Worm (Caenorhabditis elegans) whole organism, dauer: ENCODE results near the gene srlf-30.

Experiments used
- unc-62 ChIP-seq: sonication (generic microtip); optimal IDR thresholded peaks from 2 replicates; lab custom pipeline; 2017; ENCODE audit warnings: missing biosample characterization, missing genetic modification reagents, missing genetic modification characterization

The srlf-30 gene

DNA sequence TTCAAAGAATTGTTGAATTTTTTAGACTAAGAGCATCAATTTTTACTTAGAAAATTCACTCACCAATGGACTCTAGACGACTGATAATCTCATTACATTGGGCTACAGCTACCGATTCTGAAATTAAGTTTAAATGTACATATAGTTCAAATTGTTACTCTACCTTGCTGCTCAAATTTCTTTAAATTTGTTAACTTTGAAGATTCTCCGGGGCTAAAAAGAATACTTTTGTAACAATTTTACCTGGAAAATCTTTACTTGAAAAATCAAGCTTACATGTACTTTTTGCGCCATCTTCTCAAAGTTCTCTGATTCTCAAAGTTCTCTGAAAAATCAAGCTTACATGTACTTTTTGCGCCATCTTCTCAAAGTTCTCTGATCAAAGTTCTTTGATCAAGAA, 20.6 kb upstream of the srlf-30 start, which contains the start of gene sdz-13:
TSS of gene sdz-13 (minus strand) at position 101 of the 400 bp plus-strand sequence.
- TF ChIP-seq unc-62, result no peak

DNA sequence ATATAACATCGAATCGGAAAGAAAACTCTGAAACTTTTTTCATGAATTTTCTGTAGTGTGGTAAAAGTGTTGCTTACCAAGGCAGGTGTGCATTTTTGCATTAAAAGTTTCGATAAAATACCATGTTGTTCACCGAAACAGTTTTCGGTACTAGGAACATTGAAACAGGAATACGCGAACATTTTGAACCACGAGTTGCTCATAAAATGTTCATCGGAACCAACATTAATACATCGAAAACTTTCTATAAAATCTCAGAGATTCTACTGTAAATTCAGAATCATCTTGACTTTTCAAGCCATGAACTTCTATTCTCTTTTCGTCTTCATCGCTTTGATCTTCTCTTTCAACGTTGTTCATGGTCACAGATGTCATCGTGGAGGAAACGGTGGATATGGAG, 19.9 kb upstream of the srlf-30 start, which contains the start of gene fipr-15:
TSS of gene fipr-15 (plus strand) at position 301 of the 400 bp plus-strand sequence.
- no peak for TF ChIP-seq unc-62

DNA sequence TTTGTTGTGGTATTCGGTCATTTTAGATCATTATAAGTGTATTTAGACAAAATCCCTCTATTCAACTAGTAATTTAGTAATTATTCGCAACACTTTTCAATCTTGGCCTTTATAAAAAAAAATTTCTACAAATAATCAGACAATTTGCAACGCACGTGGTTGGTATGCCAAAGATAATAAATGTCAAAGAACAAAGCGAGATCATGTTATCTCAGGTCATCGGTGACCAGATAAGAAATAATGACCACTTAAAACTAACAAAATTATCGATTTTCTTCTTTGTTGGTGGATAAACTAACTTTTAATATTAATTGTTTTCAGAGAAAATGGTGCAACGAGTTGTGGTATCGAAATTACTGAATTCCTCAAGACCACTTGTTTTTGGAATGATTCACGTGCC, 19.0 kb upstream of the srlf-30 start, which contains the start of gene F13E9.13:
TSS of gene F13E9.13 (plus strand) at position 317 of the 400 bp plus-strand sequence.
- no peak for TF ChIP-seq unc-62

DNA sequence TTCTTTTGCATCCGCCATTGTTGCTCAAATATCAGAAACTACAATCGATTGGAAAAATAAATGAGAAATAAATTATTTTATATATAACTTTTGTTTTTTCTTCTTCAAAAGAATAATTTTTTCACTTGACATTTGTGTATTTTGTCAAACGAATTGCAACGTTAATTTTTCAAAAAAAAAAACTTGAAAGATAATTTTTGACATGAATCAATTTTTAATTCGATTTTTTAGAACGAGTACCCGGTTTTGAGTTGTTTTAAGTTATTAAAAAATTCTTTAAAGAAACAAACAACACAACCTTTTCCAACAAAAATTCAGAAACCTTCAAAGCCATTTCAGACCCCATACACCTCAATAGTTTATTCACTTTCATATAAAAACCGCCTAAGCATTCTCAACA, 15.9 kb upstream of the srlf-30 start, which contains the start of gene F13E9.5:
TSS of gene F13E9.5 (minus strand) at position 101 of the 400 bp plus-strand sequence.
- no peak for TF ChIP-seq unc-62

DNA sequence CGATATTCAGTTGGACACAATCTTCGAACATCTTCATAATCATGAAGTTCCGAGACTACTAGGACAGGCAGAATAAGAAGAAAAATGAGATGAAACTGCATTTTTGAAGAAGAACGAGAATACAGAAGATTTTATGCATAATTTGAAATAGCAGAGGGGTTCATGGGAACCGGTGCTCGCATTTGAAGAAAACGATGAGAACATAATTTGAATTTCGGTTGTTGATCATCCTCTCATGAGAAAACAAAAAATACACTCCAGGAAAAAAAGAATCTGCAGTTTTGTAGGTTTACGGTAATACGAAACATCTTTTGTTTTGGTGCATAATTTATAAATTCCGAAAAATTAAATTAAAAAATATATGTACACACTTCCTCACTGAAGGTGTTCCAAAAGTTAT, 14.3 kb upstream of the srlf-30 start, which contains the start of gene srlf-11:
TSS of gene srlf-11 (minus strand) at position 101 of the 400 bp plus-strand sequence.
- no peak for TF ChIP-seq unc-62

DNA sequence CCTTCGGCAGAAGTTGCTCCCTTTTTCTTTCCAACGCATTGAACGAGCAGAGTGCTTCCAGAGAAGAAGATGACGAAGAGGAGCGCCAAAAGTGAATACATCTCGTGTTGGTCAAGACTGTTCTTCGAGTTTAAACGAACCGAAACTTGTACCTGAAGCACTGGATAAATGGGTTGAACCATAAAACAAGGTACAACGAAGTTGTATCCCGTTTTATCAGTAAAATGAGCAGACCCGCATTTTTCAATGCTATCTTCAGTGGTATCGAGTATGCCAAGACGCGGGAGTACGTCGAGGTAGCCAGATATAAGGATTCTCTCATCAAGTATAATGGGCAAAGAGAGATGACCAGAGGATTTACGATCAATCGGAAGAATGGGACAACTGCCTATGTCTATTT, 12.9 kb upstream of the srlf-30 start, which contains the start of gene F13E9.16:
TSS of gene F13E9.16 (minus strand) at position 101 of the 400 bp plus-strand sequence.
- no peak for TF ChIP-seq unc-62

DNA sequence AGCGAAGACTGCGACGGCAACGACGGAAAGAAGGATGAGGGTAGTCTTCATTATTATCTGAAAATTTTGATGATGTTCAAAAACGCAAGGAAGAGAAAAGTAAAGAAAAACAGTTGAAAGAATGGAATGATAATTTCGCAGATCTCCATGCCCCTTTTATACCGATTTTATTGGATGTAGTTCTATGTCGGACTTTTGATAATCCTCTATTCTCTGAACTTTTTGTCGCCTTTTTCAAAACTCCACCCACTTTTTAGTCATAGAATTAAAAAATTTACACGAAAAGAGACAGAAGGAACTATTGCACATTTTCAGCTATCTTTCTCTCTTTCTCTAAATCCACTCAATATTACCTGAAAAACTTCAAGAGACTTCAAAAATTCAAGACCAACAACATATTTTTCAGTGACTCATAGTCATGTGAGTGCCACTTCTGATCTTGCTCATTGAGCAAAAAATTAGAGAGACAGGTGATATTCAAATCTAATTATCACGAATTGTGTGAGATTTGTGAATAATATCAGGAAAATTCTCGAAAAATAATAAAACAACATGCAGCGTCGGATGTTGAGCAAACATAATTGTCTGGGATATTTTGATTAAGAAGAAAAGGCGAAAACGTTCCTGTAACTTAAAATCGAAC, 10.2 kb upstream of the srlf-30 start, which contains the start of gene F13E9.15:
TSS of gene F13E9.15 (minus strand) at position 51 of the 643 bp plus-strand sequence.
- no peak for TF ChIP-seq unc-62

DNA sequence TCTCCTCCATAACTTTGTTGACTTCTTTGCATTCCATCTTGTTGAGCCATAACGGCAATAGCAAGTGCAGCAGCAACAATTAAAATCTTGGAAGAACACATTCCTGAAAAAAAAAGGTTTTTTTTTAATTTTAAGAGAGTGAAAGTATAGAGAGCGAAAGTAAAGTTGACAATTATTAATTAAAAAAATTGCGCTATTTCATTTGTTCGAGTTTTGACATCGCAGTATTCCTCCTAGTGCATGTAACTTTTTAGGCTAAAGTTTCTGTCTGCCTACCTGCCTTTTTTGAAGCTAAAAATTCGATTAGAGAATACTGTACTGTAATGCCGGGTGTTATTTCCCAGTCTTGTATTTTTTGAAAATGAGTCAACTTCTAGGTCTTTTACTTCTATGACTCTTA, 8.2 kb upstream of the srlf-30 start, which contains the start of gene srlf-12:
TSS of gene srlf-12 (minus strand) at position 101 of the 400 bp plus-strand sequence.
- no peak for TF ChIP-seq unc-62

DNA sequence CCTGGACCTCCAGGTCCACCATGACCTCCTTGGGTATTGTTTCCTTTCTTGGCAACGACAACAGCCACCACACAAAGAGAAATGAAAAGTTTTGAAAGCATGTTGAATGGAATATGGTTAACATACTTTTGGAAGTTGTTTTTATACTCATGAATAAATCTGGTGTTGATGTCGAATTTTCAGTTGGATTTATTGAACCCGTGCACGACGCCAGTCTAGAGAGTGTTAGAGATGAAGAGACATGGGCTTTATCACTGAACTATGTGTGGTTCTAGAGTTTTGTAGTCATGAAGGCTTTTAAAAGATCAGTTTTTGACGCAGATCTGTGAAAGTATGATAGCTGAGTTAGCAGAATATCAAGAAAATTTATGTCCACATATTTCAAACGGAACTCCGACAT, 5.9 kb upstream of the srlf-30 start, which contains the start of gene srlf-14:
TSS of gene srlf-14 (minus strand) at position 101 of the 400 bp plus-strand sequence.
- no peak for TF ChIP-seq unc-62

DNA sequence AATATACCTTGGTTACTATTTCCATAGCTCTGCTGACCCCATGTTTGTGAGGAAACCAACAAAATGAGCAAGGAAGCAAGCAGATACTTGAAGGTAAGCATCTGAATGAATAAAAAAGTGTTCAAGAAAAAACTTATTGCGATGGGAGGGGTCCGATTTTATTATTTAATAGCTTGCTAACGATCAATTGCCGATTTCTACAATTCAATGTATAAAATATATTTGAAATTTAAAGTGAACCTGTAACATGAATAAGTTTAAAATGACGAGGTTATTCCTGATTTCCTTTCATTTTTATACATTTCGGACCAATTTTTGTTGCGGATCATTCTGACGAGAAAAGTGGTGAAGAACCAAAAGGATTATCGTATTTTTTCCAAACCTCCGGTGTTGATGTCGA, 3.7 kb upstream of the srlf-30 start, which contains the start of gene srlf-13:
TSS of gene srlf-13 (minus strand) at position 101 of the 400 bp plus-strand sequence.
- no peak for TF ChIP-seq unc-62

DNA sequence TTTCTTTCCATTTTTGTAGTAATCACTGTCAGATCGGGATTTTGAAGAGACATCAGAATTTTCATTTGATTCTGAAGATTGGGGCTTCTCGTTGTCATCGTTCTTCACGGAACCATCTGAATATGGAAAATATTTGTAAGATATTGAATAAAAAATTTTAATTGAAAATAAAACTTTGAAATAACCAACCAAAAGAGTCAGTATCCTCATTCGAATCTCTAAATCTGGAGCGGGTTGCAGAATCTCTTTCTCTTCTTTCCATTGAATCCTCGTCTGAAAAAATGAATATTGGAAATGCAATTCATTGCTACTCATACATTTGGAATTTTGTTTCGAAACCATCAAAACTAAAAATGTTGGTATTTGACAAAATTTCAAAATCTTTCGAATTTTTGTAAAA, 2.0 kb upstream of the srlf-30 start:
- no peak for TF ChIP-seq unc-62

DNA sequence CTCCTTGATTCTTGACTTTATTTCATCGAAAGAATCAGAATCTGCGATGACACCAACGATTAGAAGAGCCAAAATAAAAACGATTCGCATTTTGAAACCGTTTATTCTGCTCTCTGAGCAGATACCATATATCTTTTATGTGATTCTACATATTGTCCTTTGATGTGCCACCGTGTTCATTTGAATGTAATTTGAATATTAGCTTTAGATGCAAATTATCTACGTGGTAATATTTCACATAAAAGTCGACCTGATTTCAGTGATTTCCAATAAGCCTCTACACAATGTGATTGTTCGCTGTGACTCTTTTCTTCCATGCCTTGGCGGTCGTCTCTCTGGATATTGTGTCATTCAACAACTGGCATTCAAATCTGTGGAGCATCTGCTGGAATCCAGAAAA, 1.1 kb upstream of the srlf-30 start, which contains the start of the genes F13E9.9 and F13E9.19:
TSS of gene F13E9.9 (minus strand) at position 101 of the 400 bp plus-strand sequence.
TSS of gene F13E9.19 (plus strand) at position 316 of the 400 bp plus-strand sequence.
- no peak for TF ChIP-seq unc-62

DNA sequence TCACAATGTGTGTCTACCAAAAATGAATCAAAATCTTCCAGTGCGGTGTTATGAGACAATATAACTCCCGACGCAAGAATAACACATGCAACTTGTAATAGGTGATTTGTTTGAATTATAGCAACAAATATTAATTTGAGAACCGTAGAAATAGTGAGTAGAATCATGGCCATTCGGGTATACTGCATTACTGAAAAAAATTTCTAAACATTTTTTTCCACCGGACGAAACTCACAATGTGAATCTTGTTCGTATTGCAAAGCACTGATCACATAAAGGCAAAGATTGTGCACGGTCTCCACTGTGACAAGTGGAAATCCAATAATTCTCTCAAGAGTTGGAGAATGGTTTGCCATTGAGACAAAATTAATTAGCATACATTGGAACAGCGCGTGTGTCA, 2.3 kb downstream of the srlf-30 start:
- TF ChIP-seq unc-62, result no peak

DNA sequence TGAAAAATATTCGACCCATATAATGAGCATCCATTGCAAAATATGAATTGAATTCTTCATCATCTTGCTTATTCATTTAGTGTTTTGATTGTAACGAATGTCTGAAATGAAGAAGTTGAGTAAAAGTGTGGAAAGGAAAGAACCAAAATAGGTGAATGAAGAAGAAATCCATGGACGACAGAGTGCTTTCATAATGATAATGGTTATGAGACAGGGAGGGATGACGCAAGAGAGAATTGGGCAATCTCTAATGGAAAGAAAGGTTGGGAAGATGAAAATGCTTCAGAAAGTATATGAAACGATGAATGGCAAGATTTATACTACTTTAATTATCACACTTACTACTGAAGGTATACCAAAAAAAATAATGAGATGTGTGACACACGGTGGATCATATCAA, 4.1 kb downstream of the srlf-30 start, which contains the start of gene ZK596.3:
TSS of gene ZK596.3 (minus strand) at position 101 of the 400 bp plus-strand sequence.
- no peak for TF ChIP-seq unc-62

DNA sequence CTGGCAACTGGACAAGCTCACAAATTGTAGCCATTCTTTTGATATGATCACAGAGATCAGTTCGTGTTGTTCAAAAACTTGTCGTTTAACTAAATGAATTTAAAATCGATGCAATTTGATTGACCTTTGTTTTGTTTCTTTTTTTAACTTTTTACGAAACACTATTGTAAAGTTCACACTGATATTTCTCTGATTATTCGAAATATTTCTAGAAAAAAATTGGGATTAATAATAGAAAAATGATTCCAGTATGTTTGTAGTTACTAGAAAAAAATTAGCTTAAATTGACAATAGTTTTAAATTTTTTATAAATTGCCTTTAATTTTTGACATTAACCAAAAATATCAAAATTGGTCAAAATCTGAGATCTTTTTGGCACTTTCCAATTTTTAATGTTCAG, 9.0 kb downstream of the srlf-30 start, which contains the start of gene ZK596.2:
TSS of gene ZK596.2 (minus strand) at position 101 of the 400 bp plus-strand sequence.
- TF ChIP-seq unc-62, result no peak

DNA sequence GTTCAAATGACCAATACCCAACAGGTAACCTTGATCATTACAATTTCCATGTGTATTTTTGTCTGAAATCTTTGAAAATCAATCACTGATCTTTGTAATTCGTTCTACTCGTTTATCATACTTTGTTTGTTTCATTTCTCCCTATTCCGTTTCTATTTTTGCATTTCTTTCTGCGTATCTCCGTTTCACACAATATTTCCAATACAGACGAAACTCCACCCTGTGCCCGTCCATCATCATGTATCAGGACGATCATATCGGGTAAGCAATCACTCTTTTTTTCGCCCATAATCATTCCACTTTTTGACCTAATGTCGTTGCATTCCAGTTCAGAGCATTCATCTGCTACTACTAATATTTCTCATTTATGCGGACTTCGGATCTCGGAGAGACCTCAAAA, 9.5 kb downstream of the srlf-30 start, which contains the start of gene pyk-2:
TSS of gene pyk-2 (plus strand) at position 206 of the 400 bp plus-strand sequence.
- no peak for TF ChIP-seq unc-62

DNA sequence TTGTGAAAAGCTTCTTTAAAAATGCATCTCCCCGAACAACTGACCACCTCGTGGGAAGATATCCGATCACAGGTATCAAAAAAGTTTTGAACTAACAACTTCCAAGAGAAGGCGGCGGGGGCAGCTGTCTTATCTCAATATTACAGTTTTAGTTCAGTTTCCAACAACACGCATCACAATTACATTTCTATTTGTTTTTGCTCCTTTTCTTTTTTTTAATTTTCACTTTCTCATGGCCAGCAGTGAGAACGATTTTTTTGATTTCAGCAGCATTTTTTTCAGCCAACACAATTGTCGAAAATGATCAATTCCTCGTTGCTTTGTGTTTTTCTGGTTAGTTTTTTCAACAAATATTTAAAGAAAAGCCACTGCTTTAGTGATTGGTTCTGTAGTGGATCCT, 12.9 kb downstream of the srlf-30 start, which contains the start of gene ZK593.2:
TSS of gene ZK593.2 (plus strand) at position 301 of the 400 bp plus-strand sequence.
- no peak for TF ChIP-seq unc-62
